Worm (Caenorhabditis elegans): ENCODE results near the gene mdt-30.

The mdt-30 gene

DNA sequence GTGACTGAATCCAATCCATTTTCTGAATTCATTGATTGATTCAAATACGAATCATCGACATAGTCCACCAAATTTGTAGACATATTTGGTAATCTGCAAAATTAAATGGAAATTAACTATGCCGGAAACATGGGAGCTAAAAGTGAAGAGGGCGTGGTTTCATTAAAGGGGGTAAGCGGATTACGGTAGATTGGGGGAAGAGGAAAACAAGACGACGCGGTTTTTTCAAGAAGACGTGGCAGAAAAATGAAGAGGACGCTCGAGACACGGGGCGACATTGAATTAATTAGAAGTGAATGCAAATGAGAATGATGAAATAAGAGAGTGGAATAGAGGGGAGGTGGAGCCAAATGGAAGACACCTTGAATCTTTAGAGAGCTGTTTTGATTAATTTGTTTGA is 31.5 kb downstream of the mdt-30 start, which contains the start of gene npr-17:
Gene npr-17 (minus strand): TSS at position 101 of the 400 bp plus-strand sequence.
- TF ChIP-seq unc-39 (tag; optimal IDR thresholded peaks at IDR 0.05) (no peak), ceh-83 (GFP tag; optimal IDR thresholded peaks at IDR 0.05) (no peak), hlh-1 (tag; optimal IDR thresholded peaks at IDR 0.05) (no peak), ztf-11 (tag; optimal IDR thresholded peaks at IDR 0.05) (no peak), elt-1 (tag; optimal IDR thresholded peaks at IDR 0.05; ENCODE audit: borderline replicate concordance, insufficient read depth) (no peak), drap-1 (GFP tag; optimal IDR thresholded peaks at IDR 0.05) (no peak), nhr-76 (tag; optimal IDR thresholded peaks at IDR 0.05) (no peak), sem-2 (GFP tag; optimal IDR thresholded peaks at IDR 0.05) (no peak), mep-1 (tag; optimal IDR thresholded peaks at IDR 0.05) (no peak), tbx-8 (GFP tag; optimal IDR thresholded peaks at IDR 0.05) (no peak), nhr-28 (tag; optimal IDR thresholded peaks at IDR 0.05) (no peak), lin-32 (GFP tag; optimal IDR thresholded peaks at IDR 0.05) (no peak), zip-8 (tag; optimal IDR thresholded peaks at IDR 0.05) (no peak), snpc-4 (tag; optimal IDR thresholded peaks at IDR 0.05) (no peak), cnd-1 (tag; optimal IDR thresholded peaks at IDR 0.05) (no peak), lsy-2 (tag; optimal IDR thresholded peaks at IDR 0.05) (no peak), ceh-39 (tag; optimal IDR thresholded peaks at IDR 0.05) (no peak), lin-13 (tag; optimal IDR thresholded peaks at IDR 0.05) (no peak), unc-120 (tag; optimal IDR thresholded peaks at IDR 0.05; ENCODE audit: poor library complexity, severe bottlenecking) (no peak), mls-2 (tag; optimal IDR thresholded peaks at IDR 0.05) (no peak)

DNA sequence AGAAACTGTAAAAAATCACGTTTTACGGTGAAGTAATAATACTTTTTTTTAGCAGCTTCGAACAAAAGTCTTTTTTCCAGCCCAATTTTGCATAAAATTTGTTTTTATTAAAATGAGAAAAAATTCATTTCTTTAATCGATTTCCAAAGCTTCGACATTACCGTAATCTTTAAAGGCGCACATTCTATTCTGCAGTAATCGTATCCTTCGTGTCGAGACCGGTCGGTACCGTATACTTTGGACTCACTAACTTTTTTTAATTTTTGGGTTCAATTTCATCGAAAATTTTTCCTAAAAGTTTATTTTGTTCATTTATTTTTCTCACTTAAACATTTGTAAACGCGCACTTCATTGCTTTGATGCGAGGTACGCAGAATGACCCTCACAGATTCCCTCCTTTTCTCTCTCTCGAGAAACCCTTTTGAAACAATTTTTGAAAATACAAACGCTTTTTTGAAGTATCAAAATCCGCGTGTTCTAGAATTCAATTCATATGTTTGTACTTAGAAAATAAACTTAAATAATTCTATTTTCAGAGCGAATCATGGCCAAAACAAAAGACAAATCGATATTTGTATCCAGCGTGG is 41.2 kb downstream of the mdt-30 start, which contains the start of gene hrpk-2:
Gene hrpk-2 (plus strand): TSS at position 537 of the 587 bp plus-strand sequence.
- TF ChIP-seq unc-62 (GFP tag; optimal IDR thresholded peaks at IDR 0.05), result no peak
- no peak for TF ChIP-seq hlh-1 (tag; optimal IDR thresholded peaks at IDR 0.05)
- no peak for TF ChIP-seq nhr-28 (tag; optimal IDR thresholded peaks at IDR 0.05)
- TF ChIP-seq flh-1 (GFP tag; optimal IDR thresholded peaks at IDR 0.05), result no peak
- TF ChIP-seq elt-1 (tag; optimal IDR thresholded peaks at IDR 0.05; ENCODE audit: borderline replicate concordance, insufficient read depth), result no peak
- no peak for TF ChIP-seq sptf-1 (tag; optimal IDR thresholded peaks at IDR 0.05)
- TF ChIP-seq tbx-8 (GFP tag; optimal IDR thresholded peaks at IDR 0.05), result no peak
- TF ChIP-seq lsy-2 (tag; optimal IDR thresholded peaks at IDR 0.05), result no peak
- TF ChIP-seq cnd-1 (tag; optimal IDR thresholded peaks at IDR 0.05), result no peak
- TF ChIP-seq sem-2 (GFP tag; optimal IDR thresholded peaks at IDR 0.05), result no peak
- TF ChIP-seq mab-5 (tag; optimal IDR thresholded peaks at IDR 0.05), result no peak
- no peak for TF ChIP-seq ceh-43 (GFP tag; optimal IDR thresholded peaks at IDR 0.05)
- TF ChIP-seq ceh-83 (GFP tag; optimal IDR thresholded peaks at IDR 0.05), result no peak
- no peak for TF ChIP-seq drap-1 (GFP tag; optimal IDR thresholded peaks at IDR 0.05)
- TF ChIP-seq unc-39 (tag; optimal IDR thresholded peaks at IDR 0.05), result no peak

DNA sequence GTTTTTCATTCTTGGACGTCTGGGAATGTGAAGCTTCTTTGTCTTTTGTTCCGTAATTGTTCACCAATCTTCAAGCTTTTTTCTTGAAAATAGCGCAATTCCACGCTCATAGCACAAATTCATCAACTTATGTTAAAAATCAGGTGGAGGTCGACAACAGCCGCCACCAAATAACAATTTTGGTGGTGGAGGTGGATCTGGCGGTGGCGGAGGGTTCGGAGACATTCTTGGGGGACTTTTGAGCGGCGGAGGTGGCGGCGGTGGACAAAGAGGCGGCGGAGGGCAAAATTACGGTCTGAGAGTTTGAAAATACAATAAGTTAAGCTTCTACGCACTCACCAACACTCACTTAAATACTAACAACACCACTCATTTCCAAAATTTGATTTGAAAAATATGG is 45.9 kb downstream of the mdt-30 start:
- TF ChIP-seq cnd-1 (tag; optimal IDR thresholded peaks at IDR 0.05), result no peak
- TF ChIP-seq mls-2 (tag; optimal IDR thresholded peaks at IDR 0.05), result no peak
- no peak for TF ChIP-seq ceh-39 (tag; optimal IDR thresholded peaks at IDR 0.05)
- no peak for TF ChIP-seq flh-1 (GFP tag; optimal IDR thresholded peaks at IDR 0.05)
- no peak for TF ChIP-seq lin-32 (GFP tag; optimal IDR thresholded peaks at IDR 0.05)

DNA sequence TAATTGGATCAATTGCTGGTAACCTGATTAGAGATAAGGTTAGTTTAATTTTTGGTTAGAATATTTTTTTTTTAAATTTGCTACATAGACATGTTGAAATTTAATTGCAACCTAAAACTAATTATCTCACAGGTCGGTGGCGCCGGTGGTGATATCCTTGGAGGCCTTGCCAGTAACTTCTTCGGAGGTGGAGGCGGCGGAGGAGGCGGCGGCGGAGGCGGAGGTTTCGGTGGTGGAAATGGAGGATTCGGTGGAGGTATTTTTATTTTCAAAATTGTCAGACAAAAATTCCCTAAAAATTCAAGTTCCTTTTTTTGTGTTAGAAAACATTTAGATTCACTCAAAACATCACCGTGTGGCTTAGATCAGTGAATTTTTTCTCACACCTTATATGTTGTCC is 46.6 kb downstream of the mdt-30 start:
- no peak for TF ChIP-seq nhr-2 (tag; optimal IDR thresholded peaks at IDR 0.05)
- no peak for TF ChIP-seq unc-62 (GFP tag; optimal IDR thresholded peaks at IDR 0.05)
- no peak for TF ChIP-seq hlh-1 (tag; optimal IDR thresholded peaks at IDR 0.05)
- no peak for TF ChIP-seq nhr-28 (tag; optimal IDR thresholded peaks at IDR 0.05)
- no peak for TF ChIP-seq nhr-76 (tag; optimal IDR thresholded peaks at IDR 0.05)
- no peak for TF ChIP-seq cnd-1 (tag; optimal IDR thresholded peaks at IDR 0.05)
- no peak for TF ChIP-seq mep-1 (tag; optimal IDR thresholded peaks at IDR 0.05)
- TF ChIP-seq bed-3 (GFP tag; optimal IDR thresholded peaks at IDR 0.05), result no peak
- TF ChIP-seq pha-4 (tag; optimal IDR thresholded peaks at IDR 0.05), result no peak
- TF ChIP-seq ceh-83 (GFP tag; optimal IDR thresholded peaks at IDR 0.05), result no peak
- TF ChIP-seq mls-2 (tag; optimal IDR thresholded peaks at IDR 0.05), result no peak
- no peak for TF ChIP-seq ztf-11 (tag; optimal IDR thresholded peaks at IDR 0.05)
- no peak for TF ChIP-seq ham-2 (GFP tag; optimal IDR thresholded peaks at IDR 0.05)
- no peak for TF ChIP-seq unc-120 (tag; optimal IDR thresholded peaks at IDR 0.05; ENCODE audit: poor library complexity, severe bottlenecking)
- no peak for TF ChIP-seq zip-8 (tag; optimal IDR thresholded peaks at IDR 0.05)
- TF ChIP-seq snpc-4 (tag; optimal IDR thresholded peaks at IDR 0.05), result no peak
- TF ChIP-seq blmp-1 (tag; optimal IDR thresholded peaks at IDR 0.05), result no peak
- TF ChIP-seq nhr-12 (tag; optimal IDR thresholded peaks at IDR 0.05), result no peak
- TF ChIP-seq ces-1 (GFP tag; optimal IDR thresholded peaks at IDR 0.05), result no peak

Data from whole organism, mixed stage, embryonic.